Fruit fly (Drosophila melanogaster) whole organism, larva: ENCODE measurements around the gene CG13901.

ENCODE experiments used
- noc ChIP-seq: fragments of 200-800 bp; sonication (Bioruptor generic); optimal IDR thresholded peaks from 3 replicates; lab custom pipeline; 2019; ENCODE audit warnings: missing biosample characterization, mild to moderate bottlenecking, missing genetic modification characterization, moderate library complexity

The CG13901 gene

dm6 chr3L:837552-838187 lies at the start of gene CG13901, which contains the start of gene CG13887:
Gene CG13901 (minus strand): TSS chr3L:837821.
Gene CG13887 (plus strand): TSS chr3L:837861.
- TF ChIP-seq noc (tag; lab: Kevin White, UChicago), result peak; percentile 94

DNA sequence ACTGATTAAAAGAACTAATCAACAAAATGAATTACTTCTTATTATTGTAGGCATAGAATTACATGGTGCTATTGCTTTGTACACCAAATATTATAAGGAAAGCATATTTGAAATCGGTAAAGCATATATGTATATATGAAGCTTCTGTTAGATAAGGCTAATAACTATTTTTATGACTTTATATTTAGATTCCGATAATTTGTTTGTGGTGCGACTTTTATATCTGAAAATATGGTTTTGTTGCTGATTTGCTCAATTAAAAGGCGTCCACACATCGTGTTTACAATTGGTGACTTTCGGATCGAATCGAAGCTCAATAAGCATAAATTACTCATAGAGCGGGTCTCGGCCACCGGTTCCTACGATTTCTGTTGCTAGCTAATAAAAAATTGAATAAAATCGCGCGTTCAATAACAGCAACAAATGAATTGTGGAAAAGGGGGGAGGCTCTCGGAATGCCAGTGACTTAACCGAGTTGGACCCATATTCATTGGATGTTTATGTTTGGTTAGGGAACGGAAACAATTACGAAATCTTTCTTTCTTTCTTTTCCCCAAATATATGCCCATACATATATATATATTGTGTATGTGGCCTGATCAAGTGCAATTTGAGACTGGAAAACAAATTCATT lies 48.1 kb upstream of the CG13901 start:
- TF ChIP-seq noc (tag; lab: Kevin White, UChicago), result no peak

- TF ChIP-seq noc (tag; lab: Kevin White, UChicago), result no peak
Observed at dm6 chr3L:885006-885405, 47.4 kb upstream of the CG13901 start.

dm6 chr3L:884239-884638 lies 46.6 kb upstream of the CG13901 start:
- no peak for TF ChIP-seq noc (tag; lab: Kevin White, UChicago)

- TF ChIP-seq noc (tag; lab: Kevin White, UChicago), result no peak
Observed at dm6 chr3L:883786-884185, 46.2 kb upstream of the CG13901 start.

DNA sequence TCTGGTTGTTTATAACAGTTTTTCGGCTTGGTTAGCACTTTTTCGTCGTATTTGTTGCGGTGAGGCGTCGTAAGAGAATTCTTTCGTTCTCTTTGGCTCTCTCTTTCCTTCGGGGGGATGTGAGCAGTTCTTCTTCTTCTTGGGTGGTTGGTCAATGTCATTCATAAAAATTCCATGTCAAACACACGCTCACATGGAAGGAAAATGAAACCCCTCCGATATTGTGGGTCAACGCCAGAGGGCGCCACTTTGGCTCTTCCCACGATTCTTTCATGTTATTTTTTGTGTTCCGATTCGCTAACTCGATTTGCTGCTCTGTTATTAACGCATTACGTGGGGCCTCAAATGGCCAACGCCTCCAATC lies 45.3 kb upstream of the CG13901 start:
- TF ChIP-seq noc (tag; lab: Kevin White, UChicago), result no peak

DNA sequence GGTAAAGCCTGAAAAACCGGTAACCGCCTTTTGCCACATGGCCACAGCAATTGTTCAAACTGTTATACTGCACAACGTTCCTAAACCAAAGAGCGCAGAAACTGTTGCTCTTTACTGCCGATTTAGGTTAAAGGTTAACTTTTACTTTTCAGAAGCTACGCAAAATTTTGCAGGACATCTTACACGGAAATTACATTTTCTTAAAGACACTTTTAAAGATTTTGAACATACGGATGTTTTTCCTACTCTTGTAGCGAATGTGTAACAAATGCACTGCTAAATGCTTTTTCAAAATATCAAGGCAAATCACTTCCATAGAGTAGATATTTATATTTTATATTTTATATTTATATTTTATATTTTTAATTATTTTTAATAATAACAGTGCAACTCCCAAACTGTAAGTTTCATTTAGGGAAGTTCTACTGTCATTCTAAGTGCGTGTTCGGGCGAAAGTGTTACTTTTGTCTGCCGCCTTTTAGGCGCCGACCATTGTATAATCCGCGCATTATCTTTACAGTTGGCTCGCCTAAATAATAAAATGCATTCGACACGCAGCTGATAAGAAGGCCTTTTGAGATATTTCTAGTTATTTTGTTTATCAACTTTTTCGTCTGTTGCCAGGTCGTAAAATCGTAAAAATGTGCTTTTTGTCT lies 44.7 kb upstream of the CG13901 start:
- TF ChIP-seq noc (tag; lab: Kevin White, UChicago), result no peak

dm6 chr3L:881496-882235 lies 44.0 kb upstream of the CG13901 start, which contains the start of gene CG13907:
Gene CG13907 (minus strand): TSS chr3L:882013.
- TF ChIP-seq noc (tag; lab: Kevin White, UChicago), result no peak

DNA sequence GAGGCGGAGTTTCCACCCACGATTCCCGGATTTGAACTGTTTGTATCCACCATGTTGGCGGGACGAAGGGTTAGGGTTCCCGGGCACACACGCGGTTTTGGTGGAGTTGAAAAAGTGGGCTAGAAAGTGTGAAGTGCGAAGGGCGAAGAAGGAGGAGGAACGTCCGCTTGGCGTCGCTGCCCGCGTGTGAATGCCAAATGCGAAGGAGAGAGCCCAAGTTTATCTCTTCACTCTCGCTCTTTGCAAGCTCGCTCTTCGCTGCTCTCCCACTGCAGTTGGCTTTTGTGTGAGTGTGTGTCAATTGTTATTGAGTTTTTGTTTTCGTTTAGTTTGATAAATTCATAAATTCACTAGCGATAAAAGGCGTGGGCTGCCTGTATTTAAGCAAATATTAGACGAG lies 43.2 kb upstream of the CG13901 start:
- no peak for TF ChIP-seq noc (tag; lab: Kevin White, UChicago)

- TF ChIP-seq noc (tag; lab: Kevin White, UChicago), result peak; percentile 28
Observed at dm6 chr3L:876656-877055, 39.0 kb upstream of the CG13901 start.

dm6 chr3L:876087-876486 lies 38.5 kb upstream of the CG13901 start:
- no peak for TF ChIP-seq noc (tag; lab: Kevin White, UChicago)

dm6 chr3L:875416-876011 lies 37.9 kb upstream of the CG13901 start:
- TF ChIP-seq noc (tag; lab: Kevin White, UChicago), result peak; percentile 17

dm6 chr3L:872389-872972 lies 34.9 kb upstream of the CG13901 start:
- TF ChIP-seq noc (tag; lab: Kevin White, UChicago), result no peak

dm6 chr3L:871713-872112 lies 34.1 kb upstream of the CG13901 start, which contains the start of gene Usp10:
Gene Usp10 (plus strand): TSS chr3L:871899.
- no peak for TF ChIP-seq noc (tag; lab: Kevin White, UChicago)

DNA sequence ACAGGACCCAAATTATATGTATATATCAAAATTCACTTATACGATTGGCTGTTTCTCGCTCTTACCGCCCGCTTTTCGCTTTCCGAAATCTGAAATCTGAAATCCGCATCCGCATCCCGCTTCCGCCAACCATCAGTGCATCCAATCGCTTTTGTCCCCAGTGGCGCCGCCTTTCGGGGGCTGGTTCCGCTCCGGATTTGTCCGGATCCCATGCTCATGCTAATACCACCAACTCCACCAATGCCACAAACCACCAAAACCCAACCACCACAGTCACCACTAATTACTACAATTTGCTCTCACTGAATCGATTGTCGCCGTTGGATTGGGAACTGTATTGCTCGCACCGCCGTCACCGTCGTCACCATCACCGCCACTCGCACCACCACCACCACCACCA lies 31.2 kb upstream of the CG13901 start:
- TF ChIP-seq noc (tag; lab: Kevin White, UChicago), result no peak
